Fruit fly (Drosophila melanogaster): Measurements from ENCODE around the gene CG14879.

The CG14879 gene

dm6 chr3R:16336327-16337052 lies 12.5 kb downstream of the CG14879 start:
- no peak for TF ChIP-seq chn (GFP tag; optimal IDR thresholded peaks at IDR 0.05)
- TF ChIP-seq tup (GFP tag; optimal IDR thresholded peaks at IDR 0.05): no peak
- TF ChIP-seq tna (GFP tag; IDR thresholded peaks at IDR 0.05; ENCODE audit: partially characterized antibody): 0 out of 2 replicates have a peak, but pooled peaks have one; percentile 12
- TF ChIP-seq amos (GFP tag; IDR thresholded peaks at IDR 0.05; ENCODE audit: partially characterized antibody): no peak
- TF ChIP-seq gsb (GFP tag; IDR thresholded peaks at IDR 0.05): no peak
- peak; percentile 35 for TF ChIP-seq abd-A (tag; optimal IDR thresholded peaks at IDR 0.05)
- no peak for TF ChIP-seq CG12219 (GFP tag; optimal IDR thresholded peaks at IDR 0.05)
- no peak for TF ChIP-seq gfzf (GFP tag; optimal IDR thresholded peaks at IDR 0.05)
- TF ChIP-seq vnd (GFP tag; IDR thresholded peaks at IDR 0.05; ENCODE audit: partially characterized antibody): no peak
- TF ChIP-seq bab2 (GFP tag; optimal IDR thresholded peaks at IDR 0.05): peak; percentile 11
- no peak for TF ChIP-seq lmd (GFP tag; IDR thresholded peaks at IDR 0.05)
- no peak for TF ChIP-seq Chrac-16 (GFP tag; optimal IDR thresholded peaks at IDR 0.05)
- TF ChIP-seq gcm (GFP tag; optimal IDR thresholded peaks at IDR 0.05): no peak
- no peak for TF ChIP-seq Nf-YC (tag; optimal IDR thresholded peaks at IDR 0.05)
- no peak for TF ChIP-seq CG11456 (GFP tag; IDR thresholded peaks at IDR 0.05)
- TF ChIP-seq CG31441 (GFP tag; IDR thresholded peaks at IDR 0.05): no peak
- no peak for TF ChIP-seq CG33213 (GFP tag; optimal IDR thresholded peaks at IDR 0.05)
- no peak for TF ChIP-seq dimm (GFP tag; IDR thresholded peaks at IDR 0.05)
- peak; percentile 7 for TF ChIP-seq Oli (tag; optimal IDR thresholded peaks at IDR 0.05)
- no peak for TF ChIP-seq tin (GFP tag; optimal IDR thresholded peaks at IDR 0.05)
- no peak for TF ChIP-seq CG3281 (GFP tag; optimal IDR thresholded peaks at IDR 0.05)
- no peak for TF ChIP-seq Lim3 (GFP tag; IDR thresholded peaks at IDR 0.05)
- peak; percentile 22 for TF ChIP-seq CG1529 (GFP tag; optimal IDR thresholded peaks at IDR 0.05)
- TF ChIP-seq crol (GFP tag; IDR thresholded peaks at IDR 0.05): no peak
- TF ChIP-seq CG6765 (GFP tag; optimal IDR thresholded peaks at IDR 0.05): no peak
- TF ChIP-seq Rfx (GFP tag; IDR thresholded peaks at IDR 0.05): no peak
- TF ChIP-seq Asciz (GFP tag; optimal IDR thresholded peaks at IDR 0.05): no peak
- TF ChIP-seq CG4854 (GFP tag; optimal IDR thresholded peaks at IDR 0.05): no peak
- no peak for TF ChIP-seq Usf (GFP tag; optimal IDR thresholded peaks at IDR 0.05)
- no peak for TF ChIP-seq Dbx (GFP tag; IDR thresholded peaks at IDR 0.05)
- no peak for TF ChIP-seq Doc2 (GFP tag; IDR thresholded peaks at IDR 0.05)
- no peak for TF ChIP-seq Sry-δ (GFP tag; optimal IDR thresholded peaks at IDR 0.05)
- no peak for TF ChIP-seq CG34422 (GFP tag; IDR thresholded peaks at IDR 0.05)
- no peak for TF ChIP-seq bsh (GFP tag; optimal IDR thresholded peaks at IDR 0.05)
- TF ChIP-seq CG14441 (GFP tag; IDR thresholded peaks at IDR 0.05): no peak
- TF ChIP-seq wor (GFP tag; IDR thresholded peaks at IDR 0.05): no peak
- peak; percentile 24 for TF ChIP-seq Ets65A (GFP tag)
- no peak for TF ChIP-seq HLH3B (GFP tag; IDR thresholded peaks at IDR 0.05)
- no peak for TF ChIP-seq CrebB (tag; optimal IDR thresholded peaks at IDR 0.05)
- TF ChIP-seq ac (GFP tag; optimal IDR thresholded peaks at IDR 0.05): no peak
- TF ChIP-seq CG7786 (GFP tag; optimal IDR thresholded peaks at IDR 0.05): no peak
- TF ChIP-seq grau (tag; optimal IDR thresholded peaks at IDR 0.05): peak; percentile 5
- no peak for TF ChIP-seq Doc3 (GFP tag; IDR thresholded peaks at IDR 0.05; ENCODE audit: partially characterized antibody)
- TF ChIP-seq CG17612 (GFP tag; IDR thresholded peaks at IDR 0.05): no peak
- TF ChIP-seq NFAT (GFP tag; IDR thresholded peaks at IDR 0.05): no peak
- TF ChIP-seq CG7271 (tag; optimal IDR thresholded peaks at IDR 0.05): no peak
- no peak for TF ChIP-seq ERR (GFP tag; optimal IDR thresholded peaks at IDR 0.05)
- TF ChIP-seq Dip3 (GFP tag; optimal IDR thresholded peaks at IDR 0.05): no peak
- TF ChIP-seq CG10959 (GFP tag; IDR thresholded peaks at IDR 0.05): no peak
- TF ChIP-seq YL-1 (GFP tag; optimal IDR thresholded peaks at IDR 0.05): no peak
- TF ChIP-seq CG7839 (tag; optimal IDR thresholded peaks at IDR 0.05): peak; percentile 17
